Fruit fly (Drosophila melanogaster) Kc167 (cell line): ENCODE measurements around the gene CG2685.

Experiments used
- psq ChIP-seq: fragments of >200 bp; optimal IDR thresholded peaks from 2 replicates; lab custom pipeline; 2017; ENCODE audit warnings: missing external identifiers
- ttk ChIP-seq: sonication (Bioruptor generic); optimal IDR thresholded peaks from 2 replicates; lab custom pipeline; 2017; ENCODE audit warnings: missing external identifiers

- TF ChIP-seq ttk (lab: Kevin White, UChicago), result no peak
- TF ChIP-seq psq (lab: Kevin White, UChicago), result no peak
These were observed 29.3 kb upstream of the CG2685 start for dm6 chrX:2743020-2743419.
